Fruit fly (Drosophila melanogaster): ENCODE measurements around the gene ry.

DNA sequence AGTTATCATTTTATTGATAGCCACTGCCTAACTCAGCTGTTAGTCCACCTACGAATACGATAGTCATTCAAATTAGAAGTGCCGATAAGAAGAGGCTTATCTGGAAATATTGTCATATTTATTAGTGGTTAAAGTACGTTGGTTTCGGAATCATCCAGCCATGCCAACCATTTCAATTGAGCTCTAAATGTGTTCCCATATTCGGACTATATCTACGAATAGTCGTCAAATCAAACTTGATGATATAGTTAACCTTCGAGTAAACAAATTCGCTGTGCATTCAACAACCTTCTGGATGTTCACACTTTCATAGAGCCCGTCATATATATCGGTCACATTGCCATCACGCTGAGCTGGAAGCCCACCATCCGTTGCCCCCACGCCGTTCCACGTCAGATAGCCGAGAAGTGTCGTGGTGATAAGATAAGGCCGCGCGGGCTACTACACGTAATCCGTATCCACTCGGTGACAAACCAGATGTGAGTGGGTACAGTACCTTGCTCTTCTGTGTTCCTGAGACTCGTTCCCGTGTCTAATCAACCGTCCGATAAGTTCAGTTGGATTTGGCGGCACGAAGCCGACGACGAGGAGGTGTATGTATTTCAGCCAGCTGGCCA, 13.9 kb upstream of the ry start:
- TF ChIP-seq fd96Ca (GFP tag; IDR thresholded peaks at IDR 0.05) (no peak), CG34367 (tag; optimal IDR thresholded peaks at IDR 0.05) (no peak), D1 (tag; optimal IDR thresholded peaks at IDR 0.05) (no peak), Ets98B (GFP tag; IDR thresholded peaks at IDR 0.05) (no peak), CG32121 (GFP tag; IDR thresholded peaks at IDR 0.05) (no peak), Pif1A (GFP tag; optimal IDR thresholded peaks at IDR 0.05) (no peak), gl (tag; optimal IDR thresholded peaks at IDR 0.05) (no peak), CG17806 (tag; optimal IDR thresholded peaks at IDR 0.05) (no peak), EcR (GFP tag; optimal IDR thresholded peaks at IDR 0.05) (peak; percentile 78), CG12605 (GFP tag; IDR thresholded peaks at IDR 0.05) (no peak), CG14655 (GFP tag; optimal IDR thresholded peaks at IDR 0.05) (no peak), CG8159 (tag; optimal IDR thresholded peaks at IDR 0.05) (no peak)

All from whole organism, pupa.